Worm (Caenorhabditis elegans) whole organism, dauer: ENCODE results near the gene epg-4.

ENCODE experiments used
- unc-62 ChIP-seq: sonication (generic microtip); optimal IDR thresholded peaks from 2 replicates; lab custom pipeline; 2017; ENCODE audit warnings: missing biosample characterization, missing genetic modification reagents, missing genetic modification characterization

Gene epg-4

ce11 chrIII:7192942-7193665 is 11.1 kb downstream of the epg-4 start, which contains the start of gene mec-14:
mec-14 (minus strand) TSS chrIII:7192992.
- no peak for TF ChIP-seq unc-62 (GFP tag; lab: Kevin White, UChicago)

- no peak for TF ChIP-seq unc-62 (GFP tag; lab: Kevin White, UChicago)
Measured at ce11 chrIII:7195325-7195724, 13.4 kb downstream of the epg-4 start, which contains the start of gene F37C12.18. F37C12.18 (minus strand) TSS chrIII:7195425.

ce11 chrIII:7197973-7198372 is 16.0 kb downstream of the epg-4 start, which contains the start of gene exos-9:
exos-9 (minus strand) TSS chrIII:7198073.
- TF ChIP-seq unc-62 (GFP tag; lab: Kevin White, UChicago): no peak

- TF ChIP-seq unc-62 (GFP tag; lab: Kevin White, UChicago): no peak
Measured at ce11 chrIII:7198838-7199237, 16.9 kb downstream of the epg-4 start, which contains the start of gene pfd-5. pfd-5 (minus strand) TSS chrIII:7198884.

- TF ChIP-seq unc-62 (GFP tag; lab: Kevin White, UChicago): no peak
Measured at ce11 chrIII:7199467-7199866, 17.5 kb downstream of the epg-4 start.

- no peak for TF ChIP-seq unc-62 (GFP tag; lab: Kevin White, UChicago)
Measured at ce11 chrIII:7201378-7202256, 19.6 kb downstream of the epg-4 start, which contains the start of gene dpy-31. dpy-31 (plus strand) TSS chrIII:7202206.

ce11 chrIII:7203130-7203775 is 21.3 kb downstream of the epg-4 start:
- TF ChIP-seq unc-62 (GFP tag; lab: Kevin White, UChicago): no peak

- TF ChIP-seq unc-62 (GFP tag; lab: Kevin White, UChicago): no peak
Measured at ce11 chrIII:7207903-7208497, 26.0 kb downstream of the epg-4 start, which contains the start of gene rpl-6. rpl-6 (plus strand) TSS chrIII:7208447.

ce11 chrIII:7209721-7210120 is 27.8 kb downstream of the epg-4 start, which contains the start of gene R151.2:
R151.2 (plus strand) TSS chrIII:7209967.
- no peak for TF ChIP-seq unc-62 (GFP tag; lab: Kevin White, UChicago)

- no peak for TF ChIP-seq unc-62 (GFP tag; lab: Kevin White, UChicago)
Measured at ce11 chrIII:7210486-7210885, 28.5 kb downstream of the epg-4 start.

ce11 chrIII:7212028-7212427 is 30.1 kb downstream of the epg-4 start:
- TF ChIP-seq unc-62 (GFP tag; lab: Kevin White, UChicago): no peak

- no peak for TF ChIP-seq unc-62 (GFP tag; lab: Kevin White, UChicago)
Measured at ce11 chrIII:7215532-7215931, 33.6 kb downstream of the epg-4 start.

ce11 chrIII:7216226-7216625 is 34.3 kb downstream of the epg-4 start, which contains the start of gene R151.1:
R151.1 (plus strand) TSS chrIII:7216526.
- TF ChIP-seq unc-62 (GFP tag; lab: Kevin White, UChicago): no peak

ce11 chrIII:7216924-7217521 is 35.1 kb downstream of the epg-4 start:
- no peak for TF ChIP-seq unc-62 (GFP tag; lab: Kevin White, UChicago)

ce11 chrIII:7221103-7221502 is 39.1 kb downstream of the epg-4 start:
- no peak for TF ChIP-seq unc-62 (GFP tag; lab: Kevin White, UChicago)
